Worm (Caenorhabditis elegans): Measurements from ENCODE around the gene drl-1.

Gene drl-1

DNA sequence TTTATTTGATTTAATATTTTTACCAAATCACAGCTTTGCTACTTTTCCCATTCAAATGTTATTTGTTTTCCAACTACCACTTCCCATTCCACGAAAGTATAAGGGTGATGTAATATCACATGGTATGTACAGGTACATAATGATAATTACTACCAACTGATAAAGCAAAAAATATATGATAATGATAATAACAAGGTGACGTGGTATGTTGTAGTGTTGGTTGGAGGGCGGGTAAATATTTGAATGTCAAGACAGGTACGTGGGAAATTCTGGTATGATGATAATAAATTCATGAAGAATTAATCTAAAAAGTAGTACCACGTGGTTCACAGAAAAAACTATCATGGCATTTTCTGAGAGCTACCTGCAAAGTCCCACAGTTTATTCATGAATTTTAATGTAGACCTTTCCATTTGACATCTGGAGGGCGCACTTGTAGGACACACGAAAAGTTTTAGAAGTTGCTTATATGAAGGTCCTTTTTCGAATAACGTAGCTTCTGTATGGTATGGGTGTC lies 33.0 kb upstream of the drl-1 start (continued):
- peak; percentile 34 for TF ChIP-seq nhr-6 (tag; optimal IDR thresholded peaks at IDR 0.05)
- peak; percentile 49; the same call in 1 of the 2 replicates for TF ChIP-seq tra-1 (GFP tag; IDR thresholded peaks at IDR 0.05)
- peak; percentile 74 for TF ChIP-seq dmd-6 (GFP tag; IDR thresholded peaks at IDR 0.05)

DNA sequence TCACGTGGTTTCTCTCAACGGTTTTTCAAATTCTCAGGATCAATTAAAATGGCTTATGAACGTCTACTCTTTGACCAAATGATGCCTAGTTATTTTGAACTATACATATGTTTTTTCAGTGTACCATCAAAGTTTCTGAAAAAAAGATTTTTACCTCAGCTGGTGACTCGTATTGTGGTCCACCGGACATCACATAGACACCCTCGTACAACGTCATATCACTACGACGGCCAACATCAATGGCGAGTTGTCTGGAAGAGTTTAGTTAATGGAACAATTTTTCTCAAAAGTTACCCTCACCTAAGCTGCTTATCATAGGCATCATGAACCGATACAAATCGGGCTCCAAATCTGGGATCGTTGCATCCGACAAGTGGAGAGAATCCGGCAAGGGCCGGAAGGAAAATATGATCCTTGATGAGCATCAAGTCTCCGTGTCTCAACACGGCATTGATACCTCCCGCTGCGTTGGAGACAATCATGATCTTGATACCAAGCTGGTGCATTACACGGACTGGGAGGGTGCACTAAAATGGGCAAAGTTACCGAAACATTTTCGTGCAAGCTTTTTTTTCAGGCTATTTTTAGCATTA lies 31.6 kb upstream of the drl-1 start:
- TF ChIP-seq aha-1 (tag) = peak; percentile 95
- TF ChIP-seq unc-62 (GFP tag; optimal IDR thresholded peaks at IDR 0.05 in 1 of 2) = peak in 1 of 2 experiments; percentile 37
- no peak for TF ChIP-seq unc-62 (tag; optimal IDR thresholded peaks at IDR 0.05)
- TF ChIP-seq dpl-1 (GFP tag; optimal IDR thresholded peaks at IDR 0.05) = no peak

DNA sequence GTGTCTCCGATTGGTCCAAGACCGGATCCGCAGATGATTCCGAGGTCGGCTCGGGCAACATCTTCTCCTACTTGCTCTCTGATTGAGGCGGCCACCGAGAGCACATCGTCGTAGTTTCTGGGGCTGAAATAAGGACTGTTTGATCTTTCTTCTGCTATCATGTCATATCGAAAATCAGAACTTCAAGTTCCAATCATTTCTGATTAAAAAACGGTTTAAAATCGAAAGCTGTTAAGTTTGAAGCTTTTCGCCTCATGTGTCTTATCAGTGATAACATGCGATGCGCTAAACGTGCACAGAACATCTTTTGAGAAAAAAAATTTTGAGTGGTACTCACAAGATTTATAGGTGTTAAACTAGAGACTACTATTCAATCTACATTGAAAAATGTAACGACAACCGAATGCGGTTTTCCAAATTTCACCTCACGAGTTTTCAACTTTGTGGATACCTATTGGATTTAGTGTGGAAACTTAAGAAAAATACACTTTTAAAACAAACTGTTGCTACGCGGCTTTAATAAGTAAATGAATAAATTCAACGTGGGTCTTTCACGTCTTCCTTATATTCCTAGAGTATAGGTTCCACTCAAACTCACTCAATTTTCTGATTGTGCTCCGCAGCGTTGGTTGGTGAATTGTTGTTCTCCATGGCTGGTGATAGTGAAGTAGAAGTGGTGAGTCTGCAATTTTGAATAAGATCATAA lies 30.7 kb upstream of the drl-1 start:
- TF ChIP-seq aha-1 (tag) = peak; percentile 88
- TF ChIP-seq nhr-111 (GFP tag; optimal IDR thresholded peaks at IDR 0.05) = no peak
- TF ChIP-seq lin-39 (tag; optimal IDR thresholded peaks at IDR 0.05) = no peak
- no peak for TF ChIP-seq hmg-1.1 (GFP tag; IDR thresholded peaks at IDR 0.05)
- TF ChIP-seq madf-9 (GFP tag; conservative IDR thresholded peaks at IDR 0.05) = no peak
- TF ChIP-seq pqm-1 (tag; optimal IDR thresholded peaks at IDR 0.05) = peak; percentile 45
- peak; percentile 36 for TF ChIP-seq dmd-6 (GFP tag; IDR thresholded peaks at IDR 0.05)
- TF ChIP-seq hlh-30 (tag; optimal IDR thresholded peaks at IDR 0.05; ENCODE audit: insufficient read depth) = peak; percentile 37
- no peak for TF ChIP-seq nhr-11 (tag; optimal IDR thresholded peaks at IDR 0.05)
- peak; percentile 13 for TF ChIP-seq hlh-11 (tag; optimal IDR thresholded peaks at IDR 0.05)
- peak; percentile 43 for TF ChIP-seq dve-1 (tag; optimal IDR thresholded peaks at IDR 0.05; ENCODE audit: insufficient read depth)
- TF ChIP-seq lin-1 (GFP tag; IDR thresholded peaks at IDR 0.05) = 0 out of 2 replicates have a peak, but pooled peaks have one; percentile 37
- TF ChIP-seq set-16 (GFP tag; IDR thresholded peaks at IDR 0.05) = 0 out of 2 replicates have a peak, but pooled peaks have one; percentile 8
- no peak for TF ChIP-seq T26A8.4 (GFP tag; IDR thresholded peaks at IDR 0.05)
- no peak for TF ChIP-seq vab-7 (GFP tag; IDR thresholded peaks at IDR 0.05)
- peak in 1 of 2 experiments; percentile 3 for TF ChIP-seq daf-16 (GFP tag; optimal IDR thresholded peaks at IDR 0.05)
- peak; percentile 24 for TF ChIP-seq daf-16 (tag; optimal IDR thresholded peaks at IDR 0.05)
- TF ChIP-seq nhr-76 (tag; optimal IDR thresholded peaks at IDR 0.05) = no peak
- TF ChIP-seq jun-1 (tag; optimal IDR thresholded peaks at IDR 0.05) = no peak
- 0 out of 2 replicates have a peak, but pooled peaks have one; percentile 14 for TF ChIP-seq zfp-3 (GFP tag; conservative IDR thresholded peaks at IDR 0.05)
- no peak for TF ChIP-seq ceh-62 (tag; optimal IDR thresholded peaks at IDR 0.05)
- TF ChIP-seq nhr-42 (GFP tag; IDR thresholded peaks at IDR 0.05) = no peak

DNA sequence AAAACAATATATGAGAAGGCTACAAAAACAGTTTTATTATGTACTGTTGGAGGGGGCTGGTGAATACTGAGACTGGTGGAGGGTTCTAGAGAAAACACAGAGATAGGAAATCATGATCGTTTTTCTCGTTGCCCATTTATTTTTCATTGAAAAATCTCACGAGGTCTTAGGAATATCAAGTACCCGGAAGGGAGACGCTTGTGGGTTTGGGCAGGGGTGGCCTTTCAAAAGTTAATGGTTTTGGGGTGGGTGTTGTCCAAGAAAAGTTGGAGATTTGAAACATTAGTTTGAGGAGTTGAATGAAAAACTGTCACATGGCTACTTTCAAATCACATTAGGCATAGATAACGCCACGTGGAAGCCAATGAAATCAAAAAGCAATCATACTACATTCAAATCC lies 30.1 kb upstream of the drl-1 start:
- 0 out of 2 replicates have a peak, but pooled peaks have one; percentile 14 for TF ChIP-seq hmg-1.1 (GFP tag; IDR thresholded peaks at IDR 0.05)
- TF ChIP-seq hlh-30 (tag; optimal IDR thresholded peaks at IDR 0.05; ENCODE audit: insufficient read depth) = peak; percentile 35
- no peak for TF ChIP-seq D1046.2 (GFP tag; IDR thresholded peaks at IDR 0.05)
- no peak for TF ChIP-seq ceh-28 (tag; optimal IDR thresholded peaks at IDR 0.05)
- no peak for TF ChIP-seq nhr-111 (GFP tag; optimal IDR thresholded peaks at IDR 0.05)
- TF ChIP-seq hlh-11 (tag; optimal IDR thresholded peaks at IDR 0.05) = peak; percentile 30
- no peak for TF ChIP-seq snpc-1.2 (GFP tag; IDR thresholded peaks at IDR 0.05)
- TF ChIP-seq Y105C5A.15 (GFP tag; IDR thresholded peaks at IDR 0.05) = no peak
- no peak for TF ChIP-seq nhr-11 (tag; optimal IDR thresholded peaks at IDR 0.05)
- peak; percentile 46 for TF ChIP-seq mxl-3 (GFP tag; optimal IDR thresholded peaks at IDR 0.05)
- no peak for TF ChIP-seq lin-15B (tag; optimal IDR thresholded peaks at IDR 0.05)
- no peak for TF ChIP-seq skn-1 (tag; optimal IDR thresholded peaks at IDR 0.05)
- TF ChIP-seq daf-16 (GFP tag; optimal IDR thresholded peaks at IDR 0.05) = no peak
- TF ChIP-seq daf-16 (tag; optimal IDR thresholded peaks at IDR 0.05) = peak; percentile 20
- TF ChIP-seq aly-2 (tag; optimal IDR thresholded peaks at IDR 0.05) = no peak
- no peak for TF ChIP-seq nhr-25 (tag; optimal IDR thresholded peaks at IDR 0.05; ENCODE audit: borderline replicate concordance, insufficient read depth)
- TF ChIP-seq ceh-44 (GFP tag; IDR thresholded peaks at IDR 0.05) = no peak
- TF ChIP-seq lin-29 (GFP tag; IDR thresholded peaks at IDR 0.05) = no peak
- no peak for TF ChIP-seq nhr-237 (tag; optimal IDR thresholded peaks at IDR 0.05)
- TF ChIP-seq saeg-2 (GFP tag; IDR thresholded peaks at IDR 0.05) = no peak
- no peak for TF ChIP-seq attf-4 (tag; optimal IDR thresholded peaks at IDR 0.05)
- TF ChIP-seq dmd-6 (GFP tag; IDR thresholded peaks at IDR 0.05) = peak; percentile 14; the same call in 1 of the 2 replicates
- no peak for TF ChIP-seq F10B5.3 (tag; optimal IDR thresholded peaks at IDR 0.05)
- TF ChIP-seq ceh-20 (GFP tag; IDR thresholded peaks at IDR 0.05) = 0 out of 2 replicates have a peak, but pooled peaks have one; percentile 12
- TF ChIP-seq lin-1 (GFP tag; IDR thresholded peaks at IDR 0.05) = peak; percentile 38; the same call in 1 of the 2 replicates
- TF ChIP-seq nhr-42 (GFP tag; IDR thresholded peaks at IDR 0.05) = no peak
